Fruit fly (Drosophila melanogaster) whole organism, embryonic: ENCODE results near the gene CG13367.

Experiments
- Adf1 ChIP-seq: fragments of 200-800 bp; sonication (Bioruptor generic); IDR thresholded peaks from 2 replicates; pipeline ENCODE4 v1.3.6; 2022; ENCODE audit warnings: missing biosample characterization, missing genetic modification characterization
- Atf6 ChIP-seq: fragments of 200-800 bp; sonication (Bioruptor generic); IDR thresholded peaks from 2 replicates; pipeline ENCODE4 v1.3.6; 2022; ENCODE audit warnings: missing biosample characterization, missing genetic modification characterization
- Awh ChIP-seq: fragments of 200-800 bp; sonication (Bioruptor generic); IDR thresholded peaks from 2 replicates; pipeline ENCODE4, ENCODE4 v1.3.6; 2022; ENCODE audit warnings: missing biosample characterization, missing genetic modification characterization
- CG11398 ChIP-seq: fragments of 200-800 bp; sonication (Bioruptor generic); optimal IDR thresholded peaks from 2 replicates; lab custom pipeline; 2016; ENCODE audit warnings: missing biosample characterization, missing genetic modification characterization
- CG12769 ChIP-seq: fragments of 200-800 bp; sonication (Bioruptor generic); optimal IDR thresholded peaks from 2 replicates; lab custom pipeline; 2019; ENCODE audit warnings: missing biosample characterization, mild to moderate bottlenecking, missing genetic modification characterization, moderate library complexity
- CG13123 ChIP-seq: fragments of 200-800 bp; sonication (Bioruptor generic); optimal IDR thresholded peaks from 2 replicates; lab custom pipeline; 2016; ENCODE audit warnings: missing biosample characterization, missing genetic modification characterization
- CG13775 ChIP-seq: fragments of 200-800 bp; sonication (Bioruptor generic); optimal IDR thresholded peaks from 3 replicates; lab custom pipeline; 2017; ENCODE audit warnings: missing biosample characterization, mild to moderate bottlenecking, missing genetic modification characterization
- CG14860 ChIP-seq: fragments of 200-800 bp; sonication (Bioruptor generic); IDR thresholded peaks from 3 replicates; pipeline ENCODE4 v1.3.6; 2022; ENCODE audit warnings: missing biosample characterization, missing genetic modification characterization; ENCODE audit not compliant: partially characterized antibody
- CG17361 ChIP-seq: fragments of 200-800 bp; sonication (Bioruptor generic); IDR thresholded peaks from 3 replicates; pipeline ENCODE4 v1.3.6; 2022; ENCODE audit warnings: missing biosample characterization, missing genetic modification characterization
- CG18599 ChIP-seq: fragments of 200-800 bp; sonication (Bioruptor generic); optimal IDR thresholded peaks from 3 replicates; lab custom pipeline; 2017; ENCODE audit warnings: missing biosample characterization, missing genetic modification characterization, mild to moderate bottlenecking, moderate library complexity, missing genetic modification reagents
- CG2129 ChIP-seq: fragments of 200-800 bp; sonication (Bioruptor generic); IDR thresholded peaks from 2 replicates; pipeline ENCODE4 v1.3.6; 2022; ENCODE audit warnings: missing biosample characterization, missing genetic modification characterization; ENCODE audit not compliant: partially characterized antibody
- CG2678 ChIP-seq: fragments of 200-800 bp; sonication (Bioruptor generic); optimal IDR thresholded peaks from 3 replicates; lab custom pipeline; 2019; ENCODE audit warnings: missing biosample characterization, mild to moderate bottlenecking, missing genetic modification characterization, moderate library complexity
- CG2712 ChIP-seq: fragments of 200-800 bp; optimal IDR thresholded peaks from 3 replicates; lab custom pipeline; 2019; ENCODE audit warnings: missing biosample characterization, mild to moderate bottlenecking, missing genetic modification characterization, moderate library complexity
- CG3065 ChIP-seq: fragments of 200-800 bp; sonication (Bioruptor generic); optimal IDR thresholded peaks from 2 replicates; lab custom pipeline; 2016; ENCODE audit warnings: missing biosample characterization, missing genetic modification characterization
- CG31365 ChIP-seq: fragments of 200-800 bp; sonication (Bioruptor generic); optimal IDR thresholded peaks from 2 replicates; lab custom pipeline; 2018; ENCODE audit warnings: missing biosample characterization, mild to moderate bottlenecking, missing genetic modification characterization
- CG32772 ChIP-seq: fragments of 200-800 bp; sonication (Bioruptor generic); IDR thresholded peaks from 2 replicates; pipeline ENCODE4 v1.3.6; 2022; ENCODE audit warnings: missing biosample characterization, missing genetic modification characterization
- CG4424 ChIP-seq: fragments of 200-800 bp; sonication (Bioruptor generic); optimal IDR thresholded peaks from 3 replicates; lab custom pipeline; 2016; ENCODE audit warnings: missing biosample characterization, missing genetic modification characterization
- CG5245 ChIP-seq: fragments of 200-800 bp; sonication (Bioruptor generic); optimal IDR thresholded peaks from 3 replicates; lab custom pipeline; 2016; ENCODE audit warnings: missing biosample characterization, missing genetic modification characterization
- CG6791 ChIP-seq: fragments of 200-800 bp; sonication (Bioruptor generic); IDR thresholded peaks from 3 replicates; pipeline ENCODE4 v1.3.6; 2022; ENCODE audit warnings: missing biosample characterization, missing genetic modification characterization; ENCODE audit not compliant: partially characterized antibody
- CG8388 ChIP-seq: fragments of 200-800 bp; sonication (Bioruptor generic); optimal IDR thresholded peaks from 2 replicates; lab custom pipeline; 2019; ENCODE audit warnings: missing biosample characterization, mild to moderate bottlenecking, missing genetic modification characterization, moderate library complexity
- CG8478 ChIP-seq: fragments of >200 bp; optimal IDR thresholded peaks from 2 replicates; lab custom pipeline; 2018
- Dad ChIP-seq: fragments of 200-800 bp; sonication (Bioruptor generic); optimal IDR thresholded peaks from 3 replicates; lab custom pipeline; 2016; ENCODE audit warnings: missing biosample characterization, missing genetic modification characterization
- Dfd ChIP-seq, 2 experiments: fragments of >200 bp; optimal IDR thresholded peaks; 2 replicates each; lab custom pipeline; 2017; ENCODE audit warnings: missing biosample characterization in 2 of 2, missing genetic modification characterization in 2 of 2
- Doc2 ChIP-seq: fragments of 200-800 bp; sonication (Bioruptor generic); IDR thresholded peaks from 2 replicates; pipeline ENCODE4 v1.3.6; 2022; ENCODE audit warnings: missing biosample characterization, missing genetic modification characterization
- Hr39 ChIP-seq: fragments of >200 bp; optimal IDR thresholded peaks from 2 replicates; lab custom pipeline; 2017
- Hr51 ChIP-seq, 2 experiments: fragments of 200-800 bp; sonication (Bioruptor generic); optimal IDR thresholded peaks; 2 replicates in 1 of 2; 3 replicates in 1 of 2; lab custom pipeline; 2016 to 2018; ENCODE audit warnings: missing biosample characterization in 2 of 2, missing genetic modification characterization in 2 of 2, mild to moderate bottlenecking in 1 of 2, moderate library complexity in 1 of 2
- Kr ChIP-seq: fragments of 200-800 bp; sonication (Bioruptor generic); optimal IDR thresholded peaks from 2 replicates; lab custom pipeline; 2017; ENCODE audit warnings: missing biosample characterization, mild to moderate bottlenecking, missing genetic modification characterization
- MTF-1 ChIP-seq: fragments of 200-800 bp; sonication (Bioruptor generic); optimal IDR thresholded peaks from 2 replicates; lab custom pipeline; 2018; ENCODE audit warnings: missing biosample characterization, mild to moderate bottlenecking, missing genetic modification characterization, borderline replicate concordance
- Mad ChIP-seq: fragments of 200-800 bp; sonication (Bioruptor generic); optimal IDR thresholded peaks from 2 replicates; lab custom pipeline; 2016; ENCODE audit warnings: missing biosample characterization, missing genetic modification characterization
- Med ChIP-seq: fragments of 200-800 bp; sonication (Bioruptor generic); peaks from one replicate; lab custom pipeline; 2016; ENCODE audit warnings: missing biosample characterization, missing genetic modification characterization, mild to moderate bottlenecking, inconsistent platforms, moderate library complexity
- NC2α ChIP-seq: fragments of 200-800 bp; sonication (Bioruptor generic); optimal IDR thresholded peaks from 2 replicates; lab custom pipeline; 2016; ENCODE audit warnings: missing biosample characterization, missing genetic modification characterization
- Rfx ChIP-seq: fragments of 200-800 bp; sonication (Bioruptor generic); IDR thresholded peaks from 2 replicates; pipeline ENCODE4 v1.3.6; 2022; ENCODE audit warnings: missing biosample characterization, missing genetic modification characterization
- Scr ChIP-seq: fragments of 200-800 bp; sonication (Bioruptor generic); IDR thresholded peaks from 2 replicates; pipeline ENCODE4 v1.3.6; 2022; ENCODE audit warnings: missing biosample characterization, missing genetic modification characterization; ENCODE audit not compliant: partially characterized antibody
- ara ChIP-seq: fragments of 200-800 bp; sonication (Bioruptor generic); IDR thresholded peaks from 2 replicates; pipeline ENCODE4 v1.3.6; 2022; ENCODE audit warnings: missing biosample characterization, missing genetic modification characterization
- chinmo ChIP-seq: fragments of 200-800 bp; sonication (Bioruptor generic); IDR thresholded peaks from 4 replicates; pipeline ENCODE4 v1.3.6; 2022; ENCODE audit warnings: missing biosample characterization, missing genetic modification characterization; ENCODE audit not compliant: partially characterized antibody
- corto ChIP-seq: fragments of 200-800 bp; sonication (Bioruptor generic); optimal IDR thresholded peaks from 2 replicates; lab custom pipeline; 2016; ENCODE audit warnings: missing biosample characterization, mild to moderate bottlenecking, missing genetic modification characterization, moderate library complexity
- gsb-n ChIP-seq: fragments of 200-800 bp; sonication (Bioruptor generic); optimal IDR thresholded peaks from 3 replicates; lab custom pipeline; 2018; ENCODE audit warnings: missing biosample characterization, mild to moderate bottlenecking, missing genetic modification characterization
- hth ChIP-seq: fragments of >200 bp; optimal IDR thresholded peaks from 2 replicates; lab custom pipeline; 2017; ENCODE audit warnings: inconsistent platforms
- insv ChIP-seq, 2 experiments: fragments of 200-800 bp; sonication (Bioruptor generic); optimal IDR thresholded peaks; 3 replicates each; lab custom pipeline; 2016 to 2018; ENCODE audit warnings: missing biosample characterization in 2 of 2, missing genetic modification characterization in 2 of 2
- inv ChIP-seq: fragments of 200-800 bp; sonication (Bioruptor generic); IDR thresholded peaks from 2 replicates; pipeline ENCODE4 v1.3.6; 2022; ENCODE audit warnings: missing biosample characterization, missing genetic modification characterization; ENCODE audit not compliant: partially characterized antibody
- lola ChIP-seq, 3 experiments: fragments of >200 bp in 2 of 3; fragments of 200-800 bp in 1 of 3; sonication (Bioruptor generic) in 1 of 3; optimal IDR thresholded peaks; 2 replicates each; lab custom pipeline; 2017 to 2019; ENCODE audit warnings: missing biosample characterization in 3 of 3, missing genetic modification characterization in 3 of 3, mild to moderate bottlenecking in 1 of 3, moderate library complexity in 1 of 3
- odd ChIP-seq: fragments of 200-800 bp; sonication (Bioruptor generic); optimal IDR thresholded peaks from 2 replicates; lab custom pipeline; 2017; ENCODE audit warnings: missing biosample characterization, mild to moderate bottlenecking, missing genetic modification characterization
- org-1 ChIP-seq: fragments of 200-800 bp; sonication (Bioruptor generic); optimal IDR thresholded peaks from 2 replicates; lab custom pipeline; 2017; ENCODE audit warnings: missing biosample characterization, missing genetic modification characterization
- prd ChIP-seq, 3 experiments: fragments of >200 bp in 2 of 3; fragments of 200-800 bp in 1 of 3; sonication (Bioruptor generic) in 1 of 3; optimal IDR thresholded peaks in 2 of 3; IDR thresholded peaks in 1 of 3; 2 replicates in 2 of 3; 3 replicates in 1 of 3; pipeline versions ENCODE4 v1.3.6 to Lab custom; 2017 to 2022; ENCODE audit warnings: missing biosample characterization in 1 of 3, missing genetic modification characterization in 1 of 3
- run ChIP-seq: fragments of 200-800 bp; sonication (Bioruptor generic); optimal IDR thresholded peaks from 3 replicates; lab custom pipeline; 2018; ENCODE audit warnings: missing biosample characterization, mild to moderate bottlenecking, missing genetic modification characterization
- schlank ChIP-seq: fragments of 200-800 bp; sonication (Bioruptor generic); optimal IDR thresholded peaks from 2 replicates; lab custom pipeline; 2018; ENCODE audit warnings: missing biosample characterization, mild to moderate bottlenecking, missing genetic modification characterization
- slp2 ChIP-seq: fragments of 200-800 bp; sonication (Bioruptor generic); optimal IDR thresholded peaks from 2 replicates; lab custom pipeline; 2016; ENCODE audit warnings: missing biosample characterization, missing genetic modification characterization
- stc ChIP-seq: fragments of 200-800 bp; sonication (Bioruptor generic); IDR thresholded peaks from 2 replicates; pipeline ENCODE4 v1.3.6; 2022; ENCODE audit warnings: missing biosample characterization, missing genetic modification characterization
- tgo ChIP-seq: fragments of 200-800 bp; sonication (Bioruptor generic); IDR thresholded peaks from 3 replicates; pipeline ENCODE4 v1.3.6; 2022; ENCODE audit warnings: missing biosample characterization, missing genetic modification characterization
- wor ChIP-seq: fragments of 200-800 bp; sonication (Bioruptor generic); IDR thresholded peaks from 2 replicates; pipeline ENCODE4 v1.3.6; 2022; ENCODE audit warnings: missing biosample characterization, missing genetic modification characterization
- zfh2 ChIP-seq: fragments of 200-800 bp; sonication (Bioruptor generic); optimal IDR thresholded peaks from 2 replicates; lab custom pipeline; 2016; ENCODE audit warnings: missing biosample characterization, missing genetic modification characterization

Gene CG13367

DNA sequence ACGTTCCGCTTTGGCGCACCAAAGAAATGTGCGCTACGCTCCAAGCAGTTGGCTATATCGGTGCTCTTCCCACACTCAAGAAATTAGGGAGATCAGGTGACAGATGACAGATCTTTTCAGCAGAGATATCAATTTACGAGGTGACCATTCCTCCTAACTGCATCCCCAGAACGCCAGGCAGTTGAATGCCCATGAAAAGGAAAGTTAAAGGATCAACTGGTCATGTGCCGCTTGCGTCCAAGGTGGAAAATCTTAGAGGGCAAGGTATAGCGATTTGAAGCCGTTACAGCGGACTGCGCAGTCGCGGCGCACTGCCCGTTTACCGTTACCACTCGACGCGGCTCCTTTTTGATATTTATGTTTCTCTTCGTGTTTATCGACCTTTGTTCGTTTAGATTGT lies 26.0 kb upstream of the CG13367 start (continued):
- peak; percentile 49 for TF ChIP-seq CG2712 (tag; lab: Kevin White, UChicago)
- TF ChIP-seq gsb-n (tag; lab: Kevin White, UChicago) = peak; percentile 10
- no peak for TF ChIP-seq NC2α (GFP tag; lab: Kevin White, UChicago)
- TF ChIP-seq stc = no peak
- TF ChIP-seq insv (GFP tag; optimal IDR thresholded peaks at IDR 0.05; lab: Kevin White, UChicago) = no peak
- TF ChIP-seq CG8388 (GFP tag; lab: Kevin White, UChicago) = no peak
- TF ChIP-seq zfh2 (GFP tag; lab: Kevin White, UChicago) = peak; percentile 57
- TF ChIP-seq CG11398 (GFP tag; lab: Kevin White, UChicago) = peak; percentile 2
- TF ChIP-seq CG13775 (GFP tag; lab: Kevin White, UChicago) = peak; percentile 22
- TF ChIP-seq run = no peak
- no peak for TF ChIP-seq CG8478 (lab: Kevin White, UChicago)
- no peak for TF ChIP-seq corto (GFP tag; lab: Kevin White, UChicago)
- no peak for TF ChIP-seq Dfd (GFP tag; optimal IDR thresholded peaks at IDR 0.05; lab: Kevin White, UChicago)
- TF ChIP-seq CG18599 (GFP tag; lab: Kevin White, UChicago) = no peak
- peak; percentile 13 for TF ChIP-seq slp2
- no peak for TF ChIP-seq Awh (GFP tag; lab: Robert Waterston, UW)
- no peak for TF ChIP-seq Kr
- TF ChIP-seq wor (GFP tag; lab: Robert Waterston, UW) = no peak
- no peak for TF ChIP-seq CG32772
- TF ChIP-seq CG3065 = no peak
- no peak for TF ChIP-seq prd (optimal IDR thresholded peaks at IDR 0.05; lab: Kevin White, UChicago)
- TF ChIP-seq prd (GFP tag; IDR thresholded peaks at IDR 0.05; lab: Robert Waterston, UW) = no peak; the same call in 2 of the 3 replicates
- TF ChIP-seq Scr = no peak
- TF ChIP-seq lola (GFP tag; optimal IDR thresholded peaks at IDR 0.05; lab: Kevin White, UChicago) = peak in 1 of 3 experiments; percentile 18
- TF ChIP-seq Hr51 (GFP tag; optimal IDR thresholded peaks at IDR 0.05; lab: Kevin White, UChicago) = peak in 1 of 2 experiments; percentile 39
- TF ChIP-seq Atf6 (GFP tag; lab: Robert Waterston, UW) = 0 out of 2 replicates have a peak, but pooled peaks have one; percentile 27
- peak; percentile 10 for TF ChIP-seq Dad (GFP tag; lab: Kevin White, UChicago)
- TF ChIP-seq odd (GFP tag; lab: Kevin White, UChicago) = no peak
- TF ChIP-seq schlank (tag; lab: Kevin White, UChicago) = no peak
- TF ChIP-seq CG14860 (GFP tag; lab: Robert Waterston, UW) = no peak
- TF ChIP-seq tgo (GFP tag; lab: Robert Waterston, UW) = peak; percentile 28; the same call in 1 of the 3 replicates
- peak; percentile 7 for TF ChIP-seq CG4424 (GFP tag; lab: Kevin White, UChicago)
- no peak for TF ChIP-seq Hr39 (lab: Kevin White, UChicago)
- no peak for TF ChIP-seq Doc2 (GFP tag; lab: Robert Waterston, UW)
- peak; percentile 20 for TF ChIP-seq org-1 (GFP tag; lab: Kevin White, UChicago)
- no peak for TF ChIP-seq CG6791 (GFP tag; lab: Robert Waterston, UW)
- no peak for TF ChIP-seq CG13123
- TF ChIP-seq CG12769 (tag; lab: Kevin White, UChicago) = peak; percentile 10
- TF ChIP-seq Med (GFP tag; lab: Kevin White, UChicago) = peak; percentile 84
- no peak for TF ChIP-seq Adf1 (GFP tag; lab: Robert Waterston, UW)
- TF ChIP-seq inv (GFP tag; lab: Robert Waterston, UW) = no peak
- no peak for TF ChIP-seq MTF-1
- no peak for TF ChIP-seq Mad (GFP tag; lab: Kevin White, UChicago)
- no peak for TF ChIP-seq ara (GFP tag; lab: Robert Waterston, UW)
- peak; percentile 24; the same call in 1 of the 2 replicates for TF ChIP-seq Rfx
- TF ChIP-seq CG2129 (GFP tag; lab: Robert Waterston, UW) = no peak
- peak; percentile 47 for TF ChIP-seq CG2678 (tag; lab: Kevin White, UChicago)
- TF ChIP-seq CG17361 (GFP tag; lab: Robert Waterston, UW) = 0 out of 3 replicates have a peak, but pooled peaks have one; percentile 11
- TF ChIP-seq hth (lab: Kevin White, UChicago) = no peak
- TF ChIP-seq CG5245 = peak; percentile 0
- TF ChIP-seq chinmo (GFP tag; lab: Robert Waterston, UW) = 0 out of 4 replicates have a peak, but pooled peaks have one; percentile 35
- TF ChIP-seq CG31365 (tag; lab: Kevin White, UChicago) = no peak
